Worm (Caenorhabditis elegans): ENCODE data around the gene nhr-10.
A peak's percentile ranks its signal among the peaks of the same experiment; 100 is the strongest.

Gene nhr-10

ce11 chrIII:7087691-7088323, 27.4 kb downstream of the nhr-10 start, which contains the start of gene fubl-2 (continued):
- peak; percentile 86 for TF ChIP-seq lir-3 (tag; optimal IDR thresholded peaks at IDR 0.05; ENCODE audit: poor library complexity)
- peak; percentile 51 for TF ChIP-seq vab-15 (tag; optimal IDR thresholded peaks at IDR 0.05)
- TF ChIP-seq swsn-7 (tag; optimal IDR thresholded peaks at IDR 0.05), result peak; percentile 66
- peak; percentile 32 for TF ChIP-seq lin-13 (GFP tag; optimal IDR thresholded peaks at IDR 0.05)
- peak; percentile 66 for TF ChIP-seq lin-15B (tag; optimal IDR thresholded peaks at IDR 0.05)
- peak; percentile 62 for TF ChIP-seq nhr-19 (GFP tag; conservative IDR thresholded peaks at IDR 0.05)
- no peak for TF ChIP-seq pag-3 (tag; optimal IDR thresholded peaks at IDR 0.05; ENCODE audit: borderline replicate concordance, insufficient read depth)
- no peak for TF ChIP-seq nhr-12 (tag; optimal IDR thresholded peaks at IDR 0.05)
- peak; percentile 51 for TF ChIP-seq irx-1 (tag; optimal IDR thresholded peaks at IDR 0.05)
- TF ChIP-seq lsy-2 (tag; optimal IDR thresholded peaks at IDR 0.05), result peak; percentile 76 to 77
- TF ChIP-seq lin-35 (GFP tag; optimal IDR thresholded peaks at IDR 0.05), result peak; percentile 53 to 69
- peak in 1 of 6 experiments; percentile 38 for TF ChIP-seq elt-3 (tag; optimal IDR thresholded peaks at IDR 0.05)
- TF ChIP-seq rnt-1 (tag; optimal IDR thresholded peaks at IDR 0.05), result peak; percentile 94
- TF ChIP-seq lin-14 (GFP tag; optimal IDR thresholded peaks at IDR 0.05), result peak; percentile 83
- TF ChIP-seq tbx-2 (tag; optimal IDR thresholded peaks at IDR 0.05), result peak; percentile 67
- peak; percentile 72 for TF ChIP-seq nhr-90 (tag; optimal IDR thresholded peaks at IDR 0.05; ENCODE audit: poor library complexity)
- TF ChIP-seq xbp-1 (tag; optimal IDR thresholded peaks at IDR 0.05), result peak; percentile 74
- TF ChIP-seq sox-4 (tag; optimal IDR thresholded peaks at IDR 0.05), result peak; percentile 67
- no peak for TF ChIP-seq mef-2 (tag; optimal IDR thresholded peaks at IDR 0.05)
- TF ChIP-seq sptf-1 (tag; optimal IDR thresholded peaks at IDR 0.05), result no peak
- peak; percentile 6 for TF ChIP-seq skn-1 (tag; optimal IDR thresholded peaks at IDR 0.05)
- peak; percentile 20 for TF ChIP-seq nhr-77 (tag; optimal IDR thresholded peaks at IDR 0.05)
- no peak for TF ChIP-seq ces-1 (GFP tag; optimal IDR thresholded peaks at IDR 0.05)
- peak; percentile 53 to 71 (median 54) for TF ChIP-seq dpl-1 (GFP tag; optimal IDR thresholded peaks at IDR 0.05)
- TF ChIP-seq ztf-11 (tag; optimal IDR thresholded peaks at IDR 0.05), result peak in 1 of 2 experiments; percentile 68
- peak; percentile 19 for TF ChIP-seq fos-1 (tag; optimal IDR thresholded peaks at IDR 0.05)
- TF ChIP-seq fkh-4 (tag; optimal IDR thresholded peaks at IDR 0.05; ENCODE audit: borderline replicate concordance), result peak; percentile 54
- TF ChIP-seq nhr-71 (tag; optimal IDR thresholded peaks at IDR 0.05), result peak; percentile 83

- peak in 1 of 2 experiments; percentile 32 for TF ChIP-seq lin-35 (GFP tag; optimal IDR thresholded peaks at IDR 0.05)
- peak in 1 of 2 experiments; percentile 13 for TF ChIP-seq efl-1 (optimal IDR thresholded peaks at IDR 0.05)
- peak in 1 of 2 experiments; percentile 91 for TF ChIP-seq efl-1 (GFP tag; optimal IDR thresholded peaks at IDR 0.05 in 1 of 2)
- no peak for TF ChIP-seq C16A3.4 (tag; optimal IDR thresholded peaks at IDR 0.05)
Measured at ce11 chrIII:7087180-7087579, 28.1 kb downstream of the nhr-10 start.

DNA sequence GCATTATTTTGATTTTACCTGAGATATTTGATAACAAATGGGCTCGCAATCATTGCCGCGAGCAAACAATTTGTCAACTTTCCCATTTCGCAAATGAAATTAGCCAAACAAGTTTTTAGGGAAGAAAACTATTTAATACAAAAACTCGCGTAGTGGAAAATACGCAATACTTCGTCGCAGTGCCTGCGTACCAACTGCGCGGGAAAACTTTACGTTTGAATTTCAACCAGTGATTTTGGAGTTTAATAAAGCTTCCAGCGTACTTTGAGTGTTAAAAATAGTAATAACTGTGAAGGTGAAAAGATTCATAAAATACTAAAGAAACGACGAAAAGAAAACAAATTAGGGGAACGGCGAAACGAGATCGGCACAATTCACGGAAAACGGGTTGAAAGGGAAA, 30.3 kb downstream of the nhr-10 start, which contains the start of gene tofu-7:
Gene tofu-7, minus strand, starts transcription at position 111 of the 400 bp plus-strand sequence.
- TF ChIP-seq efl-1 (optimal IDR thresholded peaks at IDR 0.05) (peak; percentile 10 to 91), efl-1 (GFP tag; optimal IDR thresholded peaks at IDR 0.05 in 1 of 2) (peak in 1 of 2 experiments; percentile 12), rnt-1 (tag; optimal IDR thresholded peaks at IDR 0.05) (no peak), dpl-1 (GFP tag; optimal IDR thresholded peaks at IDR 0.05) (peak in 1 of 3 experiments; percentile 44)

ce11 chrIII:7083106-7083505, 32.1 kb downstream of the nhr-10 start:
- TF ChIP-seq dpl-1 (GFP tag; optimal IDR thresholded peaks at IDR 0.05) (peak in 1 of 3 experiments; percentile 19), skn-1 (tag; optimal IDR thresholded peaks at IDR 0.05) (no peak), efl-1 (optimal IDR thresholded peaks at IDR 0.05) (peak in 1 of 2 experiments; percentile 42), efl-1 (GFP tag; optimal IDR thresholded peaks at IDR 0.05 in 1 of 2) (peak; percentile 9 to 93)

DNA sequence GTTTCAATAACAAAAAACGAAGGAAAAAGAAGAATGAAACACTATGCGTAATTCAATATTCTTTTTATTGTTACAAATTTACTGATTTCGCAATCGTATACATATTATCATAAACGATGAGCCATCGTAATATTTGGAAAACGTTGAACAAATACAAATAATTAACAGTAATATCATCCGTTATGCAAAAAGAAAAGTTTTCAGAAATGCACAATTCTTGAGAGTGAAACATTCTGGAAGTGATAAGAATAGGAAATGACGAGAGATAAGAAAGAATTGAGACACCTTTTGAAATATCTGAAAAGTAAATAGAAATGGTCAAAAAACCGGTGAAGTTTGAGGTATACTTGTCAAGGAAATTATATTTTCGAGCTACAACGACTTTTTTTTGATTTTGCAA, 33.8 kb downstream of the nhr-10 start:
- TF ChIP-seq isw-1 (GFP tag; IDR thresholded peaks at IDR 0.05), result no peak
- no peak for TF ChIP-seq swsn-7 (tag; optimal IDR thresholded peaks at IDR 0.05)
- TF ChIP-seq lir-3 (tag; optimal IDR thresholded peaks at IDR 0.05; ENCODE audit: poor library complexity), result no peak
- TF ChIP-seq unc-30 (tag; optimal IDR thresholded peaks at IDR 0.05), result no peak
- peak; percentile 41 for TF ChIP-seq elt-2 (tag; optimal IDR thresholded peaks at IDR 0.05)
- TF ChIP-seq xbp-1 (tag; optimal IDR thresholded peaks at IDR 0.05), result no peak
- TF ChIP-seq pqm-1 (tag; optimal IDR thresholded peaks at IDR 0.05), result no peak
- peak in 1 of 2 experiments; percentile 8 for TF ChIP-seq lin-35 (GFP tag; optimal IDR thresholded peaks at IDR 0.05)
- no peak for TF ChIP-seq jun-1 (tag; optimal IDR thresholded peaks at IDR 0.05)
- TF ChIP-seq C34B4.2 (tag; optimal IDR thresholded peaks at IDR 0.05), result no peak
